Fruit fly (Drosophila melanogaster) whole organism, adult: ENCODE measurements around the gene Myo61F.

ENCODE experiments used
- CG14711 ChIP-seq: fragments of 200-800 bp; sonication (Bioruptor generic); optimal IDR thresholded peaks from 2 replicates; lab custom pipeline; 2018; ENCODE audit warnings: missing biosample characterization, mild to moderate bottlenecking, missing genetic modification characterization, moderate library complexity
- CG1620 ChIP-seq: fragments of 200-800 bp; sonication (Bioruptor generic); optimal IDR thresholded peaks from 2 replicates; lab custom pipeline; 2016; ENCODE audit warnings: missing biosample characterization, missing genetic modification characterization
- CG33017 ChIP-seq: fragments of 200-800 bp; sonication (Bioruptor generic); optimal IDR thresholded peaks from 2 replicates; lab custom pipeline; 2018; ENCODE audit warnings: missing biosample characterization, mild to moderate bottlenecking, missing genetic modification characterization, moderate library complexity
- CG5204 ChIP-seq: fragments of 200-800 bp; sonication (Bioruptor generic); optimal IDR thresholded peaks from 2 replicates; lab custom pipeline; 2016; ENCODE audit warnings: missing biosample characterization, missing genetic modification characterization
- CG7045 ChIP-seq: fragments of 200-800 bp; sonication (Bioruptor generic); optimal IDR thresholded peaks from 2 replicates; lab custom pipeline; 2017; ENCODE audit warnings: missing biosample characterization, mild to moderate bottlenecking, missing genetic modification characterization
- CG7101 ChIP-seq: fragments of 200-800 bp; sonication (Bioruptor generic); optimal IDR thresholded peaks from 2 replicates; lab custom pipeline; 2018; ENCODE audit warnings: missing biosample characterization, mild to moderate bottlenecking, missing genetic modification characterization, moderate library complexity
- Clk ChIP-seq: fragments of 200-800 bp; sonication (Bioruptor generic); optimal IDR thresholded peaks from 2 replicates; lab custom pipeline; 2017; ENCODE audit warnings: missing biosample characterization, missing genetic modification characterization
- Crg-1 ChIP-seq: fragments of 200-800 bp; sonication (Bioruptor generic); optimal IDR thresholded peaks from 2 replicates; lab custom pipeline; 2016; ENCODE audit warnings: missing biosample characterization, missing genetic modification characterization
- Mnt ChIP-seq: fragments of 200-800 bp; sonication (Bioruptor generic); optimal IDR thresholded peaks from 2 replicates; lab custom pipeline; 2016; ENCODE audit warnings: missing biosample characterization, mild to moderate bottlenecking, missing genetic modification characterization
- bab1 ChIP-seq: fragments of 200-800 bp; sonication (Bioruptor generic); optimal IDR thresholded peaks from 3 replicates; lab custom pipeline; 2019; ENCODE audit warnings: missing biosample characterization, mild to moderate bottlenecking, missing genetic modification characterization, moderate library complexity
- kay ChIP-seq: fragments of 200-800 bp; sonication (Bioruptor generic); peaks from one replicate; lab custom pipeline; 2016; ENCODE audit warnings: missing biosample characterization, missing genetic modification characterization, borderline replicate concordance
- pad ChIP-seq: fragments of 200-800 bp; sonication (Bioruptor generic); optimal IDR thresholded peaks from 3 replicates; lab custom pipeline; 2017; ENCODE audit warnings: missing biosample characterization, missing genetic modification characterization, mild to moderate bottlenecking, moderate library complexity, missing genetic modification reagents
- tj ChIP-seq: fragments of 200-800 bp; sonication (Bioruptor generic); optimal IDR thresholded peaks from 3 replicates; lab custom pipeline; 2017; ENCODE audit warnings: missing biosample characterization, mild to moderate bottlenecking, missing genetic modification characterization, moderate library complexity
- toe ChIP-seq: fragments of 200-800 bp; sonication (Bioruptor generic); optimal IDR thresholded peaks from 2 replicates; lab custom pipeline; 2016; ENCODE audit warnings: missing biosample characterization, missing genetic modification characterization

DNA sequence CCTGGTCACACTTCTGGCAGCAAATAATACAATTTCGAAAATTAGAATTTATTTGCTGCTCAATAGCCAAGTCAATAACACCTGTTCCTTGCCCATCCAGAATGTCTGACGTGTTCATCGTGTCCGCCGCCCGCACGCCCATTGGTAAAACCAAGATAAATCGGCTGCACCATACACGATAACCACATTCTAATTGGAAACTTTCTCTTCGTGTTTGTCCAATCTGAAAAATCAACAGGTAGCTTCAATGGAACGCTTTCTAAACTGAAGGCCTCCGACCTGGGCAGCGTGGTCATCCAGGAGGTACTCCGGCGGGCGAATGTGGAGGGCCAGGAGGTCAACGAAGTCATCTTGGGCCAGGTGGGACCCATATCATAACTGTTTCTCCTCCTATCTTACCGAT is 15.3 kb upstream of the Myo61F start:
- TF ChIP-seq toe (GFP tag; lab: Kevin White, UChicago) (no peak), tj (GFP tag; lab: Kevin White, UChicago) (no peak), CG33017 (no peak), Clk (no peak), pad (no peak), kay (GFP tag; lab: Kevin White, UChicago) (no peak), CG5204 (GFP tag; lab: Kevin White, UChicago) (no peak), CG14711 (tag; lab: Kevin White, UChicago) (no peak), Crg-1 (no peak), CG7101 (tag; lab: Kevin White, UChicago) (no peak), CG1620 (no peak), bab1 (no peak), Mnt (no peak), CG7045 (GFP tag; lab: Kevin White, UChicago) (no peak)
